Worm (Caenorhabditis elegans): ENCODE measurements around the gene C34C12.1.

DNA sequence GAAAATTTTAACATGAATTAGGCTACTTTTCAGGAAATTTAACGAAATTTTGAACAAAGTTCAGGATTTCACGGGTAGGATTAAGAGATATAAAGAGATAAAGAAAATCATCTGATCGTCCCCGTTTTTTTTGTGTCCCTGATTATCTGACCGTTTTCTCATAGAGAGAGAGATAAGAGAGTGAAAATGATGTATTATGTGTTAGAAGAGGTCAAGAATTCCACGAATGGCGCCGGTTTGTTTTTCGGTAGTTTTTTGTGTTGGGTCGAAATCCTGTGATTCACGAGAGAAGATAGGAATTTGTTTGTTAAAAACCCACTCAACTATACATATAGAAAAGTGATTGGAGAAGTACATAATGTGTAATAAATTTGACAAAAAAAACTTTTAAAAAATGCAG lies 33.0 kb downstream of the C34C12.1 start:
- TF ChIP-seq daf-12 (tag; optimal IDR thresholded peaks at IDR 0.05) (no peak), aha-1 (tag) (no peak), F49E8.2 (tag; optimal IDR thresholded peaks at IDR 0.05; ENCODE audit: borderline replicate concordance) (no peak), zag-1 (tag; optimal IDR thresholded peaks at IDR 0.05) (no peak), lim-7 (GFP tag; IDR thresholded peaks at IDR 0.05) (no peak), snpc-4 (tag; optimal IDR thresholded peaks at IDR 0.05) (no peak), ces-1 (GFP tag; optimal IDR thresholded peaks at IDR 0.05) (no peak), pha-4 (GFP tag; IDR thresholded peaks at IDR 0.05) (no peak), pha-4 (tag; optimal IDR thresholded peaks at IDR 0.05) (no peak), ZK337.2 (GFP tag; IDR thresholded peaks at IDR 0.05) (no peak), hlh-30 (tag; optimal IDR thresholded peaks at IDR 0.05; ENCODE audit: insufficient read depth) (no peak)

All from whole organism, L4 larva.